Fruit fly (Drosophila melanogaster) Kc167 (cell line): ENCODE data around the gene CG13712.

Experiments
- Sin3A ChIP-seq: fragments of >200 bp; optimal IDR thresholded peaks from 2 replicates; lab custom pipeline; 2018; ENCODE audit warnings: missing external identifiers
- h ChIP-seq: fragments of >200 bp; optimal IDR thresholded peaks from 3 replicates; lab custom pipeline; 2018; ENCODE audit warnings: missing external identifiers
- ttk ChIP-seq: sonication (Bioruptor generic); optimal IDR thresholded peaks from 2 replicates; lab custom pipeline; 2017; ENCODE audit warnings: missing external identifiers

DNA sequence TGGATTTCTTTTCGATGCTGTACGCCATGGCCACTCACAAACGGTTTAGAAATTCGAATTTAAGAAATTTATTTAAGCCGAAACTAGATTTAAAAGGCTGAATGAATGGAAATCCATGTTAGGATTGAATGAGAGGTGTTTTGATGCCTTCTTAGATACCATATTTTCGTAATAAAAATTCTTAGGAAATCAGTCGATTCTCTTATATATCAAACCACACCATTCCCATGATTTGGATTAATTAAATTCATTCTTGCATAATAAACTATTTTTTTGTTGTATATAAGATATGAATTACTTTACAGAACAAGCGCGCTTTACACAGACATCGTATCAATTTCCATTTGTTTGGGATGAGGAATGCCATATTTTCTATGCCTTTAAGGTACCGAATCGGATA is 21.0 kb downstream of the CG13712 start, which contains the start of gene CG7514:
- no peak for TF ChIP-seq h
- no peak for TF ChIP-seq ttk (lab: Kevin White, UChicago)
- no peak for TF ChIP-seq Sin3A (lab: Kevin White, UChicago)
